Fruit fly (Drosophila melanogaster): Measurements from ENCODE around the gene Men-b.

Men-b gene

dm6 chr3R:27135692-27136641, 15.5 kb upstream of the Men-b start (continued):
- TF ChIP-seq twi (tag; optimal IDR thresholded peaks at IDR 0.05) (peak; percentile 53), ci (GFP tag; IDR thresholded peaks at IDR 0.05) (peak; percentile 85), az2 (GFP tag; optimal IDR thresholded peaks at IDR 0.05) (peak; percentile 35), CG10565 (GFP tag; optimal IDR thresholded peaks at IDR 0.05) (peak; percentile 22), CG4820 (GFP tag; optimal IDR thresholded peaks at IDR 0.05) (peak; percentile 36), Pdp1 (GFP tag; optimal IDR thresholded peaks at IDR 0.05) (peak; percentile 41 to 85), CG18599 (GFP tag; optimal IDR thresholded peaks at IDR 0.05) (peak; percentile 59), CG2875 (GFP tag; optimal IDR thresholded peaks at IDR 0.05) (peak; percentile 83), CG9797 (GFP tag; optimal IDR thresholded peaks at IDR 0.05) (peak; percentile 1), CG6654 (GFP tag; optimal IDR thresholded peaks at IDR 0.05) (no peak), CG11247 (GFP tag; IDR thresholded peaks at IDR 0.05) (peak; percentile 37; the same call in 1 of the 2 replicates), CG14441 (GFP tag; IDR thresholded peaks at IDR 0.05) (peak; percentile 34; the same call in 1 of the 2 replicates), CTCF (GFP tag; optimal IDR thresholded peaks at IDR 0.05) (peak; percentile 31), ab (GFP tag; optimal IDR thresholded peaks at IDR 0.05) (no peak), sens (GFP tag) (peak; percentile 95), sna (GFP tag; IDR thresholded peaks at IDR 0.05; ENCODE audit: partially characterized antibody) (no peak), Jarid2 (GFP tag; optimal IDR thresholded peaks at IDR 0.05) (peak; percentile 36), CG4730 (GFP tag; IDR thresholded peaks at IDR 0.05) (0 out of 2 replicates have a peak, but pooled peaks have one; percentile 9), CG17359 (tag; optimal IDR thresholded peaks at IDR 0.05) (peak; percentile 74), shn (GFP tag; optimal IDR thresholded peaks at IDR 0.05) (peak; percentile 56), gfzf (GFP tag; optimal IDR thresholded peaks at IDR 0.05) (no peak), CG11085 (GFP tag; IDR thresholded peaks at IDR 0.05) (no peak), NC2β (GFP tag; optimal IDR thresholded peaks at IDR 0.05) (peak; percentile 86), btn (GFP tag; optimal IDR thresholded peaks at IDR 0.05) (peak; percentile 56), CG7745 (tag; optimal IDR thresholded peaks at IDR 0.05) (peak; percentile 85), Dek (tag; optimal IDR thresholded peaks at IDR 0.05) (peak; percentile 28), row (GFP tag; IDR thresholded peaks at IDR 0.05) (peak; percentile 36; the same call in 1 of the 3 replicates), peb (GFP tag; IDR thresholded peaks at IDR 0.05) (no peak), Ada2b (GFP tag; IDR thresholded peaks at IDR 0.05) (peak; percentile 45; the same call in 1 of the 2 replicates), CG30403 (GFP tag; optimal IDR thresholded peaks at IDR 0.05) (no peak), CG7372 (GFP tag; IDR thresholded peaks at IDR 0.05) (0 out of 2 replicates have a peak, but pooled peaks have one; percentile 27), CG1024 (GFP tag; IDR thresholded peaks at IDR 0.05) (peak; percentile 61), CG11504 (tag; optimal IDR thresholded peaks at IDR 0.05) (peak; percentile 53), CG8924 (tag; optimal IDR thresholded peaks at IDR 0.05) (peak; percentile 72), dmrt11E (tag; optimal IDR thresholded peaks at IDR 0.05) (peak; percentile 85), aop (GFP tag; IDR thresholded peaks at IDR 0.05) (no peak), lmd (GFP tag; IDR thresholded peaks at IDR 0.05) (peak; percentile 44; the same call in 1 of the 2 replicates), pan (optimal IDR thresholded peaks at IDR 0.05) (no peak), pan (GFP tag; optimal IDR thresholded peaks at IDR 0.05 in 1 of 2, IDR thresholded peaks at IDR 0.05 in 1 of 2) (peak in 1 of 2 experiments; percentile 58), Sox102F (GFP tag; optimal IDR thresholded peaks at IDR 0.05) (peak; percentile 62), trh (GFP tag; optimal IDR thresholded peaks at IDR 0.05) (peak; percentile 48), CG9609 (GFP tag; optimal IDR thresholded peaks at IDR 0.05) (no peak), Awh (GFP tag; IDR thresholded peaks at IDR 0.05) (peak; percentile 64), fd64A (GFP tag; optimal IDR thresholded peaks at IDR 0.05) (peak; percentile 77), ATbp (GFP tag; optimal IDR thresholded peaks at IDR 0.05) (peak; percentile 88), rib (GFP tag; IDR thresholded peaks at IDR 0.05) (no peak), CG6765 (GFP tag; optimal IDR thresholded peaks at IDR 0.05) (no peak), vnd (GFP tag; IDR thresholded peaks at IDR 0.05; ENCODE audit: partially characterized antibody) (no peak), CG3065 (GFP tag; optimal IDR thresholded peaks at IDR 0.05) (peak; percentile 43)

Data from whole organism, embryonic.